Fruit fly (Drosophila melanogaster): ENCODE results near the gene eIF2Balpha.
"Not testable (repeated sequence)": the region's sequence is repeated elsewhere in the genome, so short reads cannot be mapped to it uniquely, and the experiment has no call there.

DNA sequence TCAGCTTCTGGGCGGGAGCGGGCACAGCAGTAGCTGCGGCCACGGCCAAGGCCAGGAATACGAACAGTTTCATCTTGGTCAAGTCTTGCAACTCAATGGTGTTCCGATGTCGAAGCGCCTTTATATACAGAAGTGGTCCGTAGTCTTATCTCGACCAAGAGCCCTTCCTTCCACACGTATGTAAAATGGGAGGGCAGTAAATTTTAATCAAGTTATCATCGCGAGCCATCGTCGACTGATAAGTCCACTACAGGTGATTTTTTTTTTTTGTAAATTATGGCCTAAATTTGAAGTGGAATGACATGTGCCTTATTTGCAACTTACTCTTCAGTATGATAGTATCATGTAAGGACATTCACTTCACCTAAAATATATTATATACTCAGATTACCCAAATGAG lies 11.2 kb downstream of the eIF2Balpha start, which contains the start of gene Jon99Cii:
- TF ChIP-seq Blimp-1 (GFP tag; optimal IDR thresholded peaks at IDR 0.05); Sox102F (GFP tag; optimal IDR thresholded peaks at IDR 0.05); Hr39 (GFP tag; optimal IDR thresholded peaks at IDR 0.05); esn (GFP tag; optimal IDR thresholded peaks at IDR 0.05); Eip93F (GFP tag; optimal IDR thresholded peaks at IDR 0.05); CG8119 (GFP tag; IDR thresholded peaks at IDR 0.05); Sox15 (GFP tag; optimal IDR thresholded peaks at IDR 0.05); net (GFP tag; optimal IDR thresholded peaks at IDR 0.05); CG3032 (tag; optimal IDR thresholded peaks at IDR 0.05); CG11762 (GFP tag; optimal IDR thresholded peaks at IDR 0.05; ENCODE audit: insufficient read depth): not testable (repeated sequence)

Data from whole organism, prepupa.